Worm (Caenorhabditis elegans) whole organism, early embryonic: ENCODE data around the gene K03B4.9.

Source experiments
- B0310.2 ChIP-seq: sonication (generic microtip); optimal IDR thresholded peaks from 2 replicates; lab custom pipeline; 2016; ENCODE audit warnings: mild to moderate bottlenecking, missing genetic modification characterization, missing compliant biosample characterization
- F13C5.2 ChIP-seq: sonication (generic microtip); optimal IDR thresholded peaks from 2 replicates; lab custom pipeline; 2017; ENCODE audit warnings: mild to moderate bottlenecking, missing genetic modification characterization, inconsistent platforms, missing compliant biosample characterization
- aly-1 ChIP-seq: sonication (generic microtip); optimal IDR thresholded peaks from 2 replicates; lab custom pipeline; 2016; ENCODE audit warnings: missing genetic modification characterization, missing compliant biosample characterization
- ama-1 ChIP-seq: fragments of 150-350 bp; optimal IDR thresholded peaks from 2 replicates; lab custom pipeline; 2014
- ceh-13 ChIP-seq: fragments of 200-800 bp; sonication (Bioruptor generic); optimal IDR thresholded peaks from 2 replicates; lab custom pipeline; 2018; ENCODE audit warnings: mild to moderate bottlenecking, missing genetic modification characterization, missing compliant biosample characterization
- ceh-36 ChIP-seq: sonication (generic microtip); optimal IDR thresholded peaks from 2 replicates; lab custom pipeline; 2016; ENCODE audit warnings: missing genetic modification characterization, inconsistent platforms, missing compliant biosample characterization
- ets-7 ChIP-seq: sonication (generic microtip); optimal IDR thresholded peaks from 2 replicates; lab custom pipeline; 2016; ENCODE audit warnings: missing genotype, missing genetic modification characterization, missing compliant biosample characterization
- flt-1 ChIP-seq: fragments of 200-800 bp; sonication (Bioruptor generic); IDR thresholded peaks from 2 replicates; pipeline ENCODE4 v1.3.6; 2022; ENCODE audit warnings: missing genetic modification characterization, missing compliant biosample characterization
- hmbx-1 ChIP-seq: sonication (generic microtip); optimal IDR thresholded peaks from 2 replicates; lab custom pipeline; 2016; ENCODE audit warnings: mild to moderate bottlenecking, missing genetic modification characterization, missing compliant biosample characterization
- hmg-4 ChIP-seq: fragments of 200-800 bp; sonication (Bioruptor generic); optimal IDR thresholded peaks from 2 replicates; lab custom pipeline; 2018; ENCODE audit warnings: mild to moderate bottlenecking, missing genetic modification characterization, missing compliant biosample characterization
- hnd-1 ChIP-seq: sonication (generic microtip); optimal IDR thresholded peaks from 2 replicates; lab custom pipeline; 2016; ENCODE audit warnings: missing genetic modification characterization, missing compliant biosample characterization
- pes-1 ChIP-seq: fragments of 200-800 bp; sonication (Bioruptor generic); IDR thresholded peaks from 2 replicates; pipeline ENCODE4 v1.3.6; 2022; ENCODE audit warnings: missing genetic modification reagents, missing genetic modification characterization, missing compliant biosample characterization
- scrt-1 ChIP-seq: fragments of 200-800 bp; sonication (Bioruptor generic); IDR thresholded peaks from 2 replicates; pipeline ENCODE4 v1.3.6; 2022; ENCODE audit warnings: missing genetic modification characterization, missing compliant biosample characterization
- sea-1 ChIP-seq: fragments of 200-800 bp; sonication (Bioruptor generic); conservative IDR thresholded peaks from 2 replicates; pipeline ENCODE4 v1.3.6; 2022; ENCODE audit warnings: missing genetic modification characterization, missing compliant biosample characterization
- tbx-11 ChIP-seq: fragments of 200-800 bp; sonication (Bioruptor generic); IDR thresholded peaks from 2 replicates; pipeline ENCODE4 v1.3.6; 2022; ENCODE audit warnings: missing genetic modification characterization, missing compliant biosample characterization
- tbx-37 ChIP-seq: fragments of 200-800 bp; sonication (Bioruptor generic); conservative IDR thresholded peaks from 2 replicates; pipeline ENCODE4 v1.3.6; 2022; ENCODE audit warnings: missing genetic modification reagents, missing genetic modification characterization, missing compliant biosample characterization
- tra-4 ChIP-seq: sonication (generic microtip); optimal IDR thresholded peaks from 2 replicates; lab custom pipeline; 2017; ENCODE audit warnings: missing genetic modification characterization, missing compliant biosample characterization

The K03B4.9 gene

ce11 chrV:4672487-4672886 is at the start of gene K03B4.9:
K03B4.9 (minus strand) TSS chrV:4672587.
- TF ChIP-seq flt-1 (no peak), aly-1 (tag; lab: Kevin White, UChicago) (no peak), scrt-1 (GFP tag; lab: Robert Waterston, UW) (no peak), hmbx-1 (tag; lab: Kevin White, UChicago) (no peak), B0310.2 (no peak), hmg-4 (GFP tag; lab: Kevin White, UChicago) (no peak), hnd-1 (tag; lab: Kevin White, UChicago) (no peak), sea-1 (no peak), ceh-36 (no peak), ama-1 (lab: Kevin White, UChicago) (no peak), ets-7 (no peak), ceh-13 (GFP tag; lab: Kevin White, UChicago) (no peak), tbx-37 (GFP tag; lab: Robert Waterston, UW) (no peak), tbx-11 (no peak), F13C5.2 (no peak), tra-4 (no peak), pes-1 (no peak)

- no peak for TF ChIP-seq ceh-13 (GFP tag; lab: Kevin White, UChicago)
- no peak for TF ChIP-seq ets-7
- no peak for TF ChIP-seq tra-4
- TF ChIP-seq sea-1 = no peak
- no peak for TF ChIP-seq ceh-36
- TF ChIP-seq flt-1 = no peak
- no peak for TF ChIP-seq tbx-37 (GFP tag; lab: Robert Waterston, UW)
- TF ChIP-seq hmbx-1 (tag; lab: Kevin White, UChicago) = no peak
- TF ChIP-seq hmg-4 (GFP tag; lab: Kevin White, UChicago) = no peak
- no peak for TF ChIP-seq pes-1
- TF ChIP-seq F13C5.2 = no peak
Measured at ce11 chrV:4720884-4721464, 48.6 kb upstream of the K03B4.9 start.

- TF ChIP-seq ets-7 (no peak), B0310.2 (no peak), hmg-4 (GFP tag; lab: Kevin White, UChicago) (no peak), ceh-36 (no peak), ceh-13 (GFP tag; lab: Kevin White, UChicago) (no peak), ama-1 (lab: Kevin White, UChicago) (no peak), tbx-11 (no peak), sea-1 (no peak), hmbx-1 (tag; lab: Kevin White, UChicago) (no peak), F13C5.2 (no peak), hnd-1 (tag; lab: Kevin White, UChicago) (no peak), scrt-1 (GFP tag; lab: Robert Waterston, UW) (no peak), aly-1 (tag; lab: Kevin White, UChicago) (no peak), tra-4 (no peak), tbx-37 (GFP tag; lab: Robert Waterston, UW) (no peak), flt-1 (no peak)
Measured at ce11 chrV:4719965-4720364, 47.6 kb upstream of the K03B4.9 start, which contains the start of gene prx-6. prx-6 (minus strand) TSS chrV:4720093.

- TF ChIP-seq B0310.2 = no peak
- no peak for TF ChIP-seq ama-1 (lab: Kevin White, UChicago)
- TF ChIP-seq scrt-1 (GFP tag; lab: Robert Waterston, UW) = no peak
- TF ChIP-seq aly-1 (tag; lab: Kevin White, UChicago) = no peak
- no peak for TF ChIP-seq ceh-36
- TF ChIP-seq hmg-4 (GFP tag; lab: Kevin White, UChicago) = no peak
- no peak for TF ChIP-seq F13C5.2
- no peak for TF ChIP-seq tbx-37 (GFP tag; lab: Robert Waterston, UW)
- no peak for TF ChIP-seq sea-1
- TF ChIP-seq tbx-11 = no peak
Measured at ce11 chrV:4710464-4710863, 38.1 kb upstream of the K03B4.9 start, which contains the start of gene oac-24. oac-24 (plus strand) TSS chrV:4710764.

- TF ChIP-seq ceh-36 (no peak), ceh-13 (GFP tag; lab: Kevin White, UChicago) (no peak), ama-1 (lab: Kevin White, UChicago) (no peak), hmbx-1 (tag; lab: Kevin White, UChicago) (no peak), hmg-4 (GFP tag; lab: Kevin White, UChicago) (no peak), aly-1 (tag; lab: Kevin White, UChicago) (no peak), tbx-37 (GFP tag; lab: Robert Waterston, UW) (no peak), scrt-1 (GFP tag; lab: Robert Waterston, UW) (no peak), B0310.2 (no peak), tra-4 (no peak), pes-1 (no peak), tbx-11 (no peak), ets-7 (no peak)
Measured at ce11 chrV:4707646-4708045, 35.3 kb upstream of the K03B4.9 start.

ce11 chrV:4700189-4700588 is 27.8 kb upstream of the K03B4.9 start, which contains the start of gene ZC266.1:
ZC266.1 (minus strand) TSS chrV:4700289.
- TF ChIP-seq ceh-13 (GFP tag; lab: Kevin White, UChicago) (no peak), scrt-1 (GFP tag; lab: Robert Waterston, UW) (no peak), flt-1 (no peak), tbx-37 (GFP tag; lab: Robert Waterston, UW) (no peak), pes-1 (no peak), hmg-4 (GFP tag; lab: Kevin White, UChicago) (no peak), F13C5.2 (no peak), tbx-11 (no peak), aly-1 (tag; lab: Kevin White, UChicago) (no peak), ets-7 (no peak), hmbx-1 (tag; lab: Kevin White, UChicago) (no peak), tra-4 (no peak), B0310.2 (no peak)

- TF ChIP-seq B0310.2 (no peak), flt-1 (no peak), pes-1 (no peak), aly-1 (tag; lab: Kevin White, UChicago) (no peak), scrt-1 (GFP tag; lab: Robert Waterston, UW) (no peak), hnd-1 (tag; lab: Kevin White, UChicago) (no peak), ceh-13 (GFP tag; lab: Kevin White, UChicago) (no peak)
Measured at ce11 chrV:4698675-4699074, 26.3 kb upstream of the K03B4.9 start.
